Worm (Caenorhabditis elegans) whole organism, L1 larva: ENCODE data around the gene F08G2.4.
A peak's percentile ranks its signal among the peaks of the same experiment; 100 is the strongest.

ENCODE experiments used
- F16B12.6 ChIP-seq: fragments of 150-350 bp; optimal IDR thresholded peaks from 2 replicates; lab custom pipeline; 2014; ENCODE audit warnings: missing biosample characterization, missing genetic modification characterization
- ceh-63 ChIP-seq: fragments of 200-800 bp; sonication (Bioruptor generic); optimal IDR thresholded peaks from 2 replicates; lab custom pipeline; 2018; ENCODE audit warnings: mild to moderate bottlenecking, missing genetic modification characterization, missing compliant biosample characterization
- ceh-8 ChIP-seq: fragments of 200-800 bp; sonication (Bioruptor generic); optimal IDR thresholded peaks from 2 replicates; lab custom pipeline; 2018; ENCODE audit warnings: mild to moderate bottlenecking, missing genetic modification characterization, moderate library complexity, missing compliant biosample characterization
- ceh-82 ChIP-seq, 3 experiments: fragments of 150-350 bp in 1 of 3; sonication (generic microtip) in 2 of 3; optimal IDR thresholded peaks; 2 replicates each; lab custom pipeline; 2014 to 2017; ENCODE audit warnings: missing biosample characterization in 3 of 3, missing genetic modification characterization in 3 of 3
- ceh-90 ChIP-seq: sonication (generic microtip); optimal IDR thresholded peaks from 2 replicates; lab custom pipeline; 2016; ENCODE audit warnings: missing genetic modification characterization, missing compliant biosample characterization
- ces-1 ChIP-seq: fragments of 150-350 bp; optimal IDR thresholded peaks from 2 replicates; lab custom pipeline; 2014; ENCODE audit warnings: missing biosample characterization, missing genetic modification reagents, missing genetic modification characterization
- dpl-1 ChIP-seq, 3 experiments: fragments of 150-350 bp in 2 of 3; sonication (generic microtip) in 1 of 3; optimal IDR thresholded peaks; 2 replicates each; lab custom pipeline; 2014 to 2017; ENCODE audit warnings: missing biosample characterization in 3 of 3, missing genetic modification characterization in 3 of 3, missing genetic modification reagents in 3 of 3
- dsc-1 ChIP-seq: sonication (generic microtip); optimal IDR thresholded peaks from 2 replicates; lab custom pipeline; 2016; ENCODE audit warnings: mild to moderate bottlenecking, missing genetic modification characterization, missing compliant biosample characterization
- efl-1 ChIP-seq, 4 experiments: fragments of 150-350 bp; optimal IDR thresholded peaks in 3 of 4; peaks in 1 of 4; 1 replicate in 1 of 4; 2 replicates in 3 of 4; lab custom pipeline; 2014; ENCODE audit warnings: missing biosample characterization in 2 of 4, missing genetic modification characterization in 2 of 4, missing genetic modification reagents in 2 of 4
- elt-2 ChIP-seq: sonication (generic microtip); optimal IDR thresholded peaks from 2 replicates; lab custom pipeline; 2016; ENCODE audit warnings: missing genetic modification characterization, mild to moderate bottlenecking, inconsistent platforms, missing compliant biosample characterization, missing genetic modification reagents
- fkh-10 ChIP-seq: sonication (generic microtip); optimal IDR thresholded peaks from 2 replicates; lab custom pipeline; 2017; ENCODE audit warnings: missing biosample characterization, missing genetic modification reagents, missing genetic modification characterization
- fkh-8 ChIP-seq: sonication (generic microtip); optimal IDR thresholded peaks from 2 replicates; lab custom pipeline; 2016; ENCODE audit warnings: mild to moderate bottlenecking, missing genetic modification characterization, missing compliant biosample characterization
- hlh-4 ChIP-seq: sonication (generic microtip); optimal IDR thresholded peaks from 2 replicates; lab custom pipeline; 2016; ENCODE audit warnings: mild to moderate bottlenecking, missing genetic modification characterization, missing compliant biosample characterization
- jun-1 ChIP-seq: fragments of 150-350 bp; optimal IDR thresholded peaks from 2 replicates; lab custom pipeline; 2014; ENCODE audit warnings: missing biosample characterization, missing genetic modification reagents, missing genetic modification characterization
- lin-14 ChIP-seq: fragments of 200-800 bp; sonication (Bioruptor generic); optimal IDR thresholded peaks from 2 replicates; lab custom pipeline; 2018; ENCODE audit warnings: mild to moderate bottlenecking, missing genetic modification characterization, moderate library complexity, missing compliant biosample characterization
- lir-3 ChIP-seq: sonication (generic microtip); optimal IDR thresholded peaks from 2 replicates; lab custom pipeline; 2016; ENCODE audit warnings: mild to moderate bottlenecking, missing genetic modification characterization, moderate library complexity, missing compliant biosample characterization; ENCODE audit not compliant: poor library complexity
- mdl-1 ChIP-seq, 2 experiments: fragments of 150-350 bp; optimal IDR thresholded peaks; 2 replicates each; lab custom pipeline; 2014 to 2017; ENCODE audit warnings: missing biosample characterization in 2 of 2, missing genetic modification characterization in 2 of 2, inconsistent platforms in 1 of 2
- mep-1 ChIP-seq: fragments of 150-350 bp; optimal IDR thresholded peaks from 2 replicates; lab custom pipeline; 2014; ENCODE audit warnings: missing biosample characterization, missing genetic modification characterization
- nhr-11 ChIP-seq: fragments of 150-350 bp; optimal IDR thresholded peaks from 2 replicates; lab custom pipeline; 2014; ENCODE audit warnings: missing biosample characterization, missing genetic modification characterization
- nhr-19 ChIP-seq: fragments of 200-800 bp; sonication (Bioruptor generic); conservative IDR thresholded peaks from 2 replicates; pipeline ENCODE4 v1.3.6; 2022; ENCODE audit warnings: missing genetic modification characterization, missing compliant biosample characterization
- nhr-20 ChIP-seq: sonication (generic microtip); optimal IDR thresholded peaks from 2 replicates; lab custom pipeline; 2016; ENCODE audit warnings: mild to moderate bottlenecking, missing genetic modification characterization, missing compliant biosample characterization
- nhr-47 ChIP-seq: sonication (generic microtip); optimal IDR thresholded peaks from 2 replicates; lab custom pipeline; 2016; ENCODE audit warnings: mild to moderate bottlenecking, missing genetic modification characterization, moderate library complexity, missing compliant biosample characterization
- nhr-71 ChIP-seq: sonication (generic microtip); optimal IDR thresholded peaks from 2 replicates; lab custom pipeline; 2016; ENCODE audit warnings: mild to moderate bottlenecking, missing genetic modification characterization, moderate library complexity, missing compliant biosample characterization
- nhr-76 ChIP-seq: sonication (generic microtip); optimal IDR thresholded peaks from 2 replicates; lab custom pipeline; 2017; ENCODE audit warnings: missing biosample characterization, missing genetic modification characterization
- nhr-77 ChIP-seq: fragments of 150-350 bp; optimal IDR thresholded peaks from 2 replicates; lab custom pipeline; 2014; ENCODE audit warnings: missing biosample characterization, missing genetic modification characterization
- nhr-84 ChIP-seq: sonication (generic microtip); optimal IDR thresholded peaks from 2 replicates; lab custom pipeline; 2017; ENCODE audit warnings: missing biosample characterization, missing genetic modification characterization
- nhr-85 ChIP-seq: sonication (generic microtip); peaks from one replicate; lab custom pipeline; 2016; ENCODE audit warnings: missing genetic modification characterization, inconsistent platforms, missing compliant biosample characterization
- pqm-1 ChIP-seq: sonication (generic microtip); optimal IDR thresholded peaks from 3 replicates; lab custom pipeline; 2017; ENCODE audit warnings: missing biosample characterization, missing genetic modification characterization
- snpc-4 ChIP-seq: fragments of 150-350 bp; optimal IDR thresholded peaks from 2 replicates; lab custom pipeline; 2014; ENCODE audit warnings: missing biosample characterization, missing genetic modification characterization
- sox-4 ChIP-seq: sonication (generic microtip); optimal IDR thresholded peaks from 2 replicates; lab custom pipeline; 2016; ENCODE audit warnings: missing genetic modification characterization, missing compliant biosample characterization
- swsn-7 ChIP-seq: sonication (generic microtip); optimal IDR thresholded peaks from 2 replicates; lab custom pipeline; 2016; ENCODE audit warnings: missing genetic modification characterization, missing compliant biosample characterization
- tbx-2 ChIP-seq: sonication (generic microtip); optimal IDR thresholded peaks from 2 replicates; lab custom pipeline; 2016; ENCODE audit warnings: missing genetic modification characterization, missing compliant biosample characterization
- tlp-1 ChIP-seq: fragments of 150-350 bp; optimal IDR thresholded peaks from 2 replicates; lab custom pipeline; 2014; ENCODE audit warnings: missing biosample characterization, missing genetic modification characterization
- unc-30 ChIP-seq: sonication (generic microtip); optimal IDR thresholded peaks from 2 replicates; lab custom pipeline; 2017; ENCODE audit warnings: missing biosample characterization, missing genetic modification characterization

Gene F08G2.4

DNA sequence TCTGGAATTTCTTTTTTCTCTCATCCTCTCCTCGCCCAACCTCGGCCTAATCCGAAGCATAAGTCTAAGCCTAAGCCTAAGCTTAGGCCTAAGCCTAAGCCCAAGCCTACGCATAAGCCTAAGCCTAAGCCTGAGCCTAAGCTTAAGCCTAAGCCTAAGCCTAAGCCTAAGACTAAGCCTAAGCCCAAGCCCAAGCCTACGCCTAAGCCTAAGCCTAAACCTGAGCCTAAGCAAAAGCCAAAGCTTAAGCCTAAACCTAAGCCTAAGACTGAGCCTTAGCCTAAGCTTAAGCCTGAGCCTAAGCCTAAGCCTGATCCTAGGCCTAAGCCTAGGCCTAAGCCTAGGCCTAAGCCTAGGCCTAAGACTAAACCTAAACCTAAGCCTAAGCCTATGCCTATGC lies 34.1 kb upstream of the F08G2.4 start:
- no peak for TF ChIP-seq ceh-82 (tag; optimal IDR thresholded peaks at IDR 0.05; lab: Kevin White, UChicago)
- no peak for TF ChIP-seq efl-1 (optimal IDR thresholded peaks at IDR 0.05; lab: Kevin White, UChicago)
- peak in 1 of 2 experiments; percentile 50 for TF ChIP-seq efl-1 (GFP tag; optimal IDR thresholded peaks at IDR 0.05 in 1 of 2; lab: Kevin White, UChicago)
- TF ChIP-seq, all 84 proteins: peak for 1

DNA sequence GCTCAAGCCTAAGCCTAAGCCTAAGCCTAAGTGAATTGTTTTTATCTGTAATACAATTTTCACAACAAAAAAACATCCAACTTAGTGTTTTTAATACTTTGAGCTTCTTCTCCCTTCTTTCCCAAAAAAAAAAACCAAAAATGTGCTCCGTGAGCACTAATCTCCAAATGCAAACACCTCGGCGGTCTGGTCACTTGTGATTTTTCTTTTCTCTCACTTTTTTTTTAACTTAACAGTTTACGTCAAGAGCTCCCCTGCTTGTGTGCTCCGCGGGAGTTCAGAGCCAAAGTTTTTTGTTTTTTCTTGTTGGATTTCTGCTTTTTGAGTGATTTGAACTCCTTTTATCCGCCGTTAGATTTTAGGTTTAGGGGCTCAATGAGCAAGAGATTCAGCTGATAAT lies 24.1 kb upstream of the F08G2.4 start:
- TF ChIP-seq efl-1 (optimal IDR thresholded peaks at IDR 0.05; lab: Kevin White, UChicago), result no peak
- TF ChIP-seq efl-1 (GFP tag; optimal IDR thresholded peaks at IDR 0.05 in 1 of 2; lab: Kevin White, UChicago), result peak in 1 of 2 experiments; percentile 24
- no peak for TF ChIP-seq F16B12.6 (tag; lab: Kevin White, UChicago)
- TF ChIP-seq nhr-77 (tag; lab: Kevin White, UChicago), result peak; percentile 61
- no peak for TF ChIP-seq elt-2

ce11 chrII:13812335-13812734 lies 18.1 kb upstream of the F08G2.4 start:
- TF ChIP-seq unc-30 (no peak), tlp-1 (no peak), lir-3 (tag; lab: Kevin White, UChicago) (no peak), lin-14 (GFP tag; lab: Kevin White, UChicago) (peak; percentile 38), ceh-82 (tag; optimal IDR thresholded peaks at IDR 0.05; lab: Kevin White, UChicago) (no peak), dpl-1 (GFP tag; optimal IDR thresholded peaks at IDR 0.05; lab: Kevin White, UChicago) (no peak), fkh-10 (GFP tag; lab: Kevin White, UChicago) (peak; percentile 61), sox-4 (tag; lab: Kevin White, UChicago) (no peak)

DNA sequence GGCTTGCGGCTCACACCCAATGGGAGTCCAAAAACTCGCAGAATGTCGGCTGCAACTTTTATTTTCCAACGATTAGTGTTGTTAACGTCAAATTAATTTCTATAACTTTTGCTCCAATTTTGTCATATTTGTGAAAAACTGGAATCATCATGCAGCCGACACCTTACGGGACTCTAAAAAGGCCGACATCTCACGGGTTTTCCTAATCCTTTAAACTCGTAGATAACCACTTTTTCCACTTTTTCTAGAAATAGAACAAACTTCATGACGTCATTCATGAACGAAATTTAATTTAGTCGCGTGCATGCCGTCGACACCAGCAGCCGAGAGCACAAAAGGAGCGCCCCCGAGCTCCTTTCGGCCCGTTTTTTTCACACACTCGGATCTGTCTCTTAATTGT lies 17.0 kb upstream of the F08G2.4 start:
- TF ChIP-seq ces-1 (GFP tag; lab: Kevin White, UChicago) (peak; percentile 58), lin-14 (GFP tag; lab: Kevin White, UChicago) (peak; percentile 76), nhr-47 (tag; lab: Kevin White, UChicago) (peak; percentile 48), tbx-2 (peak; percentile 31), swsn-7 (peak; percentile 16), F16B12.6 (tag; lab: Kevin White, UChicago) (no peak), nhr-20 (no peak), nhr-85 (tag; lab: Kevin White, UChicago) (peak; percentile 4), nhr-19 (no peak), nhr-71 (peak; percentile 49), snpc-4 (peak; percentile 69), fkh-10 (GFP tag; lab: Kevin White, UChicago) (peak; percentile 38)
- TF ChIP-seq, all 84 proteins: peak for 9

- TF ChIP-seq nhr-84 (tag; lab: Kevin White, UChicago) (no peak), nhr-76 (tag; lab: Kevin White, UChicago) (no peak), ceh-90 (tag; lab: Kevin White, UChicago) (no peak), elt-2 (peak; percentile 17), unc-30 (no peak), jun-1 (tag; lab: Kevin White, UChicago) (no peak), hlh-4 (no peak), efl-1 (optimal IDR thresholded peaks at IDR 0.05; lab: Kevin White, UChicago) (no peak), efl-1 (GFP tag; optimal IDR thresholded peaks at IDR 0.05 in 1 of 2; lab: Kevin White, UChicago) (peak in 1 of 2 experiments; percentile 78)
These were observed 16.5 kb upstream of the F08G2.4 start for ce11 chrII:13813950-13814349.

ce11 chrII:13815513-13815912 lies 14.9 kb upstream of the F08G2.4 start:
- no peak for TF ChIP-seq jun-1 (tag; lab: Kevin White, UChicago)
- TF ChIP-seq mep-1 (tag; lab: Kevin White, UChicago), result no peak
- TF ChIP-seq nhr-11 (tag; lab: Kevin White, UChicago), result no peak
- no peak for TF ChIP-seq nhr-76 (tag; lab: Kevin White, UChicago)
- no peak for TF ChIP-seq ceh-8 (GFP tag; lab: Kevin White, UChicago)
- no peak for TF ChIP-seq fkh-8 (tag; lab: Kevin White, UChicago)
- TF ChIP-seq ceh-63 (GFP tag; lab: Kevin White, UChicago), result no peak
- TF ChIP-seq dsc-1, result no peak
- no peak for TF ChIP-seq snpc-4
- TF ChIP-seq mdl-1 (tag; optimal IDR thresholded peaks at IDR 0.05; lab: Kevin White, UChicago), result no peak
- no peak for TF ChIP-seq pqm-1 (tag; lab: Kevin White, UChicago)
